Worm (Caenorhabditis elegans) whole organism, midembryonic: ENCODE measurements around the gene rpl-16.
"Not testable (repeated sequence)": the region's sequence is repeated elsewhere in the genome, so short reads cannot be mapped to it uniquely, and the experiment has no call there.

Experiments
- T22C8.4 ChIP-seq: fragments of 200-800 bp; sonication (Bioruptor generic); IDR thresholded peaks from 2 replicates; pipeline ENCODE4 v1.3.6; 2022; ENCODE audit warnings: missing genetic modification characterization, missing compliant biosample characterization
- cog-1 ChIP-seq: sonication (generic microtip); optimal IDR thresholded peaks from 2 replicates; lab custom pipeline; 2016; ENCODE audit warnings: missing genetic modification characterization, missing compliant biosample characterization
- flt-1 ChIP-seq: fragments of 200-800 bp; sonication (Bioruptor generic); IDR thresholded peaks from 2 replicates; pipeline ENCODE4 v1.3.6; 2022; ENCODE audit warnings: missing genetic modification characterization, missing compliant biosample characterization
- klf-2 ChIP-seq: fragments of 200-800 bp; sonication (Bioruptor generic); conservative IDR thresholded peaks from 2 replicates; pipeline ENCODE4 v1.3.6; 2022; ENCODE audit warnings: missing genetic modification reagents, missing genetic modification characterization, missing compliant biosample characterization
- tab-1 ChIP-seq: fragments of 200-800 bp; sonication (Bioruptor generic); IDR thresholded peaks from 2 replicates; pipeline ENCODE4 v1.3.6; 2022; ENCODE audit warnings: missing genetic modification characterization, missing compliant biosample characterization
- ztf-23 ChIP-seq: fragments of 200-800 bp; sonication (Bioruptor generic); IDR thresholded peaks from 2 replicates; pipeline ENCODE4 v1.3.6; 2022; ENCODE audit warnings: missing genetic modification reagents, missing genetic modification characterization, missing compliant biosample characterization
- ztf-29 ChIP-seq: fragments of 200-800 bp; sonication (Bioruptor generic); IDR thresholded peaks from 2 replicates; pipeline ENCODE4 v1.3.6; 2022; ENCODE audit warnings: missing genetic modification reagents, missing genetic modification characterization, missing compliant biosample characterization

ce11 chrIII:3453486-3453885 is 49.9 kb downstream of the rpl-16 start, which contains the start of gene C34C12.2:
- not testable (repeated sequence) for TF ChIP-seq tab-1 (GFP tag; lab: Robert Waterston, UW); ztf-29; ztf-23 (GFP tag; lab: Robert Waterston, UW); cog-1 (tag; lab: Kevin White, UChicago); T22C8.4 (GFP tag; lab: Robert Waterston, UW); flt-1 (GFP tag; lab: Robert Waterston, UW); klf-2 (GFP tag; lab: Robert Waterston, UW)
